Worm (Caenorhabditis elegans) whole organism, L1 larva: Measurements from ENCODE around the gene nas-4.

ENCODE experiments used
- C04F5.9 ChIP-seq: sonication (generic microtip); optimal IDR thresholded peaks from 2 replicates; lab custom pipeline; 2016; ENCODE audit warnings: missing genetic modification characterization, missing compliant biosample characterization
- C34B4.2 ChIP-seq: sonication (generic microtip); optimal IDR thresholded peaks from 2 replicates; lab custom pipeline; 2017; ENCODE audit warnings: mild to moderate bottlenecking, missing genetic modification characterization, missing compliant biosample characterization
- Y116A8C.19 ChIP-seq: sonication (generic microtip); optimal IDR thresholded peaks from 2 replicates; lab custom pipeline; 2016; ENCODE audit warnings: missing compliant biosample characterization, missing genetic modification characterization, borderline replicate concordance
- aha-1 ChIP-seq: fragments of 150-350 bp; optimal IDR thresholded peaks from 2 replicates; lab custom pipeline; 2014; ENCODE audit warnings: missing biosample characterization, missing genetic modification characterization
- alr-1 ChIP-seq: fragments of 200-800 bp; sonication (Bioruptor generic); optimal IDR thresholded peaks from 2 replicates; lab custom pipeline; 2018; ENCODE audit warnings: borderline replicate concordance, mild to moderate bottlenecking, missing genetic modification characterization, missing compliant biosample characterization
- aly-2 ChIP-seq: fragments of 150-350 bp; optimal IDR thresholded peaks from 2 replicates; lab custom pipeline; 2014; ENCODE audit warnings: missing biosample characterization, missing genetic modification characterization
- blmp-1 ChIP-seq: fragments of 150-350 bp; optimal IDR thresholded peaks from 2 replicates; lab custom pipeline; 2014; ENCODE audit warnings: missing biosample characterization, missing genetic modification characterization
- ceh-8 ChIP-seq: fragments of 200-800 bp; sonication (Bioruptor generic); optimal IDR thresholded peaks from 2 replicates; lab custom pipeline; 2018; ENCODE audit warnings: mild to moderate bottlenecking, missing genetic modification characterization, moderate library complexity, missing compliant biosample characterization
- dpl-1 ChIP-seq, 3 experiments: fragments of 150-350 bp in 2 of 3; sonication (generic microtip) in 1 of 3; optimal IDR thresholded peaks; 2 replicates each; lab custom pipeline; 2014 to 2017; ENCODE audit warnings: missing biosample characterization in 3 of 3, missing genetic modification characterization in 3 of 3, missing genetic modification reagents in 3 of 3
- dsc-1 ChIP-seq: sonication (generic microtip); optimal IDR thresholded peaks from 2 replicates; lab custom pipeline; 2016; ENCODE audit warnings: mild to moderate bottlenecking, missing genetic modification characterization, missing compliant biosample characterization
- efl-1 ChIP-seq, 4 experiments: fragments of 150-350 bp; optimal IDR thresholded peaks in 3 of 4; peaks in 1 of 4; 1 replicate in 1 of 4; 2 replicates in 3 of 4; lab custom pipeline; 2014; ENCODE audit warnings: missing biosample characterization in 2 of 4, missing genetic modification characterization in 2 of 4, missing genetic modification reagents in 2 of 4
- efl-3 ChIP-seq: fragments of 200-800 bp; sonication (Bioruptor generic); optimal IDR thresholded peaks from 2 replicates; lab custom pipeline; 2018; ENCODE audit warnings: mild to moderate bottlenecking, missing genetic modification characterization, missing compliant biosample characterization
- egl-13 ChIP-seq: sonication (generic microtip); optimal IDR thresholded peaks from 2 replicates; lab custom pipeline; 2016; ENCODE audit warnings: missing genotype, missing genetic modification reagents, missing genetic modification characterization, missing compliant biosample characterization
- elt-3 ChIP-seq, 6 experiments: fragments of 150-350 bp in 1 of 6; sonication (generic microtip); optimal IDR thresholded peaks; 2 replicates each; lab custom pipeline; 2017 to 2018; ENCODE audit warnings: missing biosample characterization in 6 of 6, missing genetic modification characterization in 6 of 6, inconsistent platforms in 1 of 6
- fkh-10 ChIP-seq: sonication (generic microtip); optimal IDR thresholded peaks from 2 replicates; lab custom pipeline; 2017; ENCODE audit warnings: missing biosample characterization, missing genetic modification reagents, missing genetic modification characterization
- fkh-4 ChIP-seq: sonication (generic microtip); optimal IDR thresholded peaks from 2 replicates; lab custom pipeline; 2016; ENCODE audit warnings: missing compliant biosample characterization, missing genetic modification characterization, borderline replicate concordance
- fkh-8 ChIP-seq: sonication (generic microtip); optimal IDR thresholded peaks from 2 replicates; lab custom pipeline; 2016; ENCODE audit warnings: mild to moderate bottlenecking, missing genetic modification characterization, missing compliant biosample characterization
- grh-1 ChIP-seq: fragments of 200-800 bp; sonication (Bioruptor generic); IDR thresholded peaks from 2 replicates; pipeline ENCODE4 v1.3.6; 2022; ENCODE audit warnings: missing genetic modification reagents, missing genetic modification characterization, missing compliant biosample characterization
- hlh-4 ChIP-seq: sonication (generic microtip); optimal IDR thresholded peaks from 2 replicates; lab custom pipeline; 2016; ENCODE audit warnings: mild to moderate bottlenecking, missing genetic modification characterization, missing compliant biosample characterization
- hpl-2 ChIP-seq: fragments of 150-350 bp; optimal IDR thresholded peaks from 2 replicates; lab custom pipeline; 2014; ENCODE audit warnings: missing biosample characterization, missing genetic modification reagents, missing genetic modification characterization
- irx-1 ChIP-seq: sonication (generic microtip); optimal IDR thresholded peaks from 2 replicates; lab custom pipeline; 2016; ENCODE audit warnings: missing genetic modification characterization, missing compliant biosample characterization
- isw-1 ChIP-seq: fragments of 200-800 bp; sonication (Bioruptor generic); IDR thresholded peaks from 2 replicates; pipeline ENCODE4 v1.3.6; 2022; ENCODE audit warnings: missing genetic modification characterization, missing compliant biosample characterization
- lin-13 ChIP-seq: fragments of 150-350 bp; optimal IDR thresholded peaks from 2 replicates; lab custom pipeline; 2014; ENCODE audit warnings: missing biosample characterization, missing genetic modification reagents, missing genetic modification characterization
- lin-14 ChIP-seq: fragments of 200-800 bp; sonication (Bioruptor generic); optimal IDR thresholded peaks from 2 replicates; lab custom pipeline; 2018; ENCODE audit warnings: mild to moderate bottlenecking, missing genetic modification characterization, moderate library complexity, missing compliant biosample characterization
- lin-15B ChIP-seq: fragments of 150-350 bp; sonication (generic microtip); optimal IDR thresholded peaks from 3 replicates; lab custom pipeline; 2014; ENCODE audit warnings: missing biosample characterization, missing genetic modification characterization
- lin-39 ChIP-seq: fragments of 150-350 bp; optimal IDR thresholded peaks from 2 replicates; lab custom pipeline; 2014; ENCODE audit warnings: missing biosample characterization, missing genetic modification reagents, missing genetic modification characterization
- lsy-2 ChIP-seq, 2 experiments: fragments of 150-350 bp; optimal IDR thresholded peaks; 2 replicates each; lab custom pipeline; 2014; ENCODE audit warnings: missing biosample characterization in 2 of 2, missing genetic modification characterization in 2 of 2
- mab-9 ChIP-seq: fragments of 200-800 bp; sonication (Bioruptor generic); IDR thresholded peaks from 2 replicates; pipeline ENCODE4 v1.3.6; 2022; ENCODE audit warnings: missing genetic modification reagents, missing genetic modification characterization, missing compliant biosample characterization
- nhr-11 ChIP-seq: fragments of 150-350 bp; optimal IDR thresholded peaks from 2 replicates; lab custom pipeline; 2014; ENCODE audit warnings: missing biosample characterization, missing genetic modification characterization
- nhr-12 ChIP-seq: sonication (generic microtip); optimal IDR thresholded peaks from 2 replicates; lab custom pipeline; 2017; ENCODE audit warnings: missing biosample characterization, missing genetic modification characterization
- nhr-19 ChIP-seq: fragments of 200-800 bp; sonication (Bioruptor generic); conservative IDR thresholded peaks from 2 replicates; pipeline ENCODE4 v1.3.6; 2022; ENCODE audit warnings: missing genetic modification characterization, missing compliant biosample characterization
- nhr-20 ChIP-seq: sonication (generic microtip); optimal IDR thresholded peaks from 2 replicates; lab custom pipeline; 2016; ENCODE audit warnings: mild to moderate bottlenecking, missing genetic modification characterization, missing compliant biosample characterization
- nhr-71 ChIP-seq: sonication (generic microtip); optimal IDR thresholded peaks from 2 replicates; lab custom pipeline; 2016; ENCODE audit warnings: mild to moderate bottlenecking, missing genetic modification characterization, moderate library complexity, missing compliant biosample characterization
- nhr-76 ChIP-seq: sonication (generic microtip); optimal IDR thresholded peaks from 2 replicates; lab custom pipeline; 2017; ENCODE audit warnings: missing biosample characterization, missing genetic modification characterization
- nhr-77 ChIP-seq: fragments of 150-350 bp; optimal IDR thresholded peaks from 2 replicates; lab custom pipeline; 2014; ENCODE audit warnings: missing biosample characterization, missing genetic modification characterization
- pag-3 ChIP-seq: sonication (generic microtip); optimal IDR thresholded peaks from 2 replicates; lab custom pipeline; 2017; ENCODE audit warnings: missing genetic modification characterization, mild to moderate bottlenecking, missing compliant biosample characterization, antibody characterized with exemption, borderline replicate concordance; ENCODE audit not compliant: insufficient read depth
- pax-3 ChIP-seq: fragments of 200-800 bp; sonication (Bioruptor generic); optimal IDR thresholded peaks from 2 replicates; lab custom pipeline; 2018; ENCODE audit warnings: mild to moderate bottlenecking, missing genetic modification characterization, moderate library complexity, missing compliant biosample characterization
- pqm-1 ChIP-seq: sonication (generic microtip); optimal IDR thresholded peaks from 3 replicates; lab custom pipeline; 2017; ENCODE audit warnings: missing biosample characterization, missing genetic modification characterization
- rnt-1 ChIP-seq: sonication (generic microtip); optimal IDR thresholded peaks from 2 replicates; lab custom pipeline; 2016; ENCODE audit warnings: mild to moderate bottlenecking, missing genetic modification characterization, moderate library complexity, missing compliant biosample characterization
- skn-1 ChIP-seq: fragments of 150-350 bp; optimal IDR thresholded peaks from 2 replicates; lab custom pipeline; 2014; ENCODE audit warnings: missing biosample characterization, missing genetic modification characterization
- snu-23 ChIP-seq: sonication (generic microtip); optimal IDR thresholded peaks from 2 replicates; lab custom pipeline; 2016; ENCODE audit warnings: missing genetic modification characterization, missing compliant biosample characterization
- sox-4 ChIP-seq: sonication (generic microtip); optimal IDR thresholded peaks from 2 replicates; lab custom pipeline; 2016; ENCODE audit warnings: missing genetic modification characterization, missing compliant biosample characterization
- tbx-2 ChIP-seq: sonication (generic microtip); optimal IDR thresholded peaks from 2 replicates; lab custom pipeline; 2016; ENCODE audit warnings: missing genetic modification characterization, missing compliant biosample characterization
- tlp-1 ChIP-seq: fragments of 150-350 bp; optimal IDR thresholded peaks from 2 replicates; lab custom pipeline; 2014; ENCODE audit warnings: missing biosample characterization, missing genetic modification characterization
- unc-130 ChIP-seq: fragments of 150-350 bp; optimal IDR thresholded peaks from 2 replicates; lab custom pipeline; 2017; ENCODE audit warnings: missing biosample characterization, missing genetic modification characterization, inconsistent platforms
- unc-86 ChIP-seq: sonication (generic microtip); optimal IDR thresholded peaks from 2 replicates; lab custom pipeline; 2016; ENCODE audit warnings: missing genetic modification characterization, missing compliant biosample characterization
- xbp-1 ChIP-seq: sonication (generic microtip); optimal IDR thresholded peaks from 2 replicates; lab custom pipeline; 2016; ENCODE audit warnings: missing genetic modification characterization, missing compliant biosample characterization
- zag-1 ChIP-seq: fragments of 150-350 bp; optimal IDR thresholded peaks from 2 replicates; lab custom pipeline; 2014; ENCODE audit warnings: missing biosample characterization, missing genetic modification characterization
- zip-4 ChIP-seq: fragments of 200-800 bp; sonication (Bioruptor generic); optimal IDR thresholded peaks from 2 replicates; lab custom pipeline; 2018; ENCODE audit warnings: mild to moderate bottlenecking, missing genetic modification characterization, moderate library complexity, missing compliant biosample characterization
- ztf-4 ChIP-seq: fragments of 150-350 bp; optimal IDR thresholded peaks from 2 replicates; lab custom pipeline; 2014; ENCODE audit warnings: missing biosample characterization, missing genetic modification characterization

nas-4 gene

ce11 chrIII:6399424-6399823 is 16.0 kb downstream of the nas-4 start:
- TF ChIP-seq zag-1 (tag; lab: Kevin White, UChicago): peak; percentile 29
- no peak for TF ChIP-seq egl-13 (tag; lab: Kevin White, UChicago)
- peak; percentile 42 for TF ChIP-seq lin-14 (GFP tag; lab: Kevin White, UChicago)
- TF ChIP-seq aha-1: no peak
- TF ChIP-seq fkh-10 (GFP tag; lab: Kevin White, UChicago): peak; percentile 35

DNA sequence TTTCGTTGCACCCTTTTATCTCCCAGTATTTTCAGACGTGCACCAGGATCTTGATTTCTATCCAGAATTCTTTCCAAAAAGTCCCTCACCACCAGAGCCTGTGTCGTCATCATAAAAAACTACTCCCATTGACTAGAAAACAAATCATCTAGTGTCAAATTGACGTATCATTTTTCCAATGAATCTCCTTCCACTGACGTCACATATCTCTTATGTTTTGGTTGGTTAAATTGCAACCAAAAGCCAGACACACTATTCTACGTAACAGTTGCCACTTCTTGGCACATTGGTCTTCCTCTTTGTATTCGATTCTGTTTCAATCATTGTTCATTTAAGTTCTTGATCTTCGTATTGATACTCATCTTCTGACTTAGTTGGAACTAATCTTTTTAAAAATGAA is 17.3 kb downstream of the nas-4 start:
- TF ChIP-seq lin-39 (tag; lab: Kevin White, UChicago) (peak; percentile 54), nhr-12 (tag; lab: Kevin White, UChicago) (no peak), fkh-10 (GFP tag; lab: Kevin White, UChicago) (no peak), pax-3 (no peak), ceh-8 (GFP tag; lab: Kevin White, UChicago) (no peak), dsc-1 (tag; lab: Kevin White, UChicago) (no peak), fkh-4 (tag; lab: Kevin White, UChicago) (no peak), pqm-1 (tag; lab: Kevin White, UChicago) (no peak), Y116A8C.19 (no peak), efl-3 (GFP tag; lab: Kevin White, UChicago) (no peak), hlh-4 (no peak), nhr-19 (peak; percentile 65), rnt-1 (tag; lab: Kevin White, UChicago) (peak; percentile 69), lsy-2 (tag; optimal IDR thresholded peaks at IDR 0.05; lab: Kevin White, UChicago) (peak; percentile 29 to 40), tbx-2 (tag; lab: Kevin White, UChicago) (peak; percentile 16), fkh-8 (tag; lab: Kevin White, UChicago) (no peak), elt-3 (tag; optimal IDR thresholded peaks at IDR 0.05; lab: Kevin White, UChicago) (no peak), alr-1 (tag; lab: Kevin White, UChicago) (no peak), nhr-11 (tag; lab: Kevin White, UChicago) (no peak), skn-1 (no peak), blmp-1 (tag; lab: Kevin White, UChicago) (no peak), C04F5.9 (tag; lab: Kevin White, UChicago) (no peak), C34B4.2 (tag; lab: Kevin White, UChicago) (no peak), tlp-1 (tag; lab: Kevin White, UChicago) (no peak), zag-1 (tag; lab: Kevin White, UChicago) (no peak), irx-1 (tag; lab: Kevin White, UChicago) (no peak), zip-4 (no peak), efl-1 (optimal IDR thresholded peaks at IDR 0.05; lab: Kevin White, UChicago) (peak in 1 of 2 experiments; percentile 15), efl-1 (GFP tag; optimal IDR thresholded peaks at IDR 0.05 in 1 of 2; lab: Kevin White, UChicago) (no peak), unc-86 (tag; lab: Kevin White, UChicago) (no peak), snu-23 (GFP tag; lab: Kevin White, UChicago) (peak; percentile 40), dpl-1 (GFP tag; optimal IDR thresholded peaks at IDR 0.05; lab: Kevin White, UChicago) (no peak), lin-13 (GFP tag; lab: Kevin White, UChicago) (no peak), nhr-20 (tag; lab: Kevin White, UChicago) (no peak), nhr-77 (tag; lab: Kevin White, UChicago) (no peak), nhr-76 (tag; lab: Kevin White, UChicago) (no peak), aly-2 (tag; lab: Kevin White, UChicago) (no peak), unc-130 (tag; lab: Kevin White, UChicago) (no peak), mab-9 (GFP tag; lab: Robert Waterston, UW) (no peak), nhr-71 (tag; lab: Kevin White, UChicago) (peak; percentile 89), lin-15B (tag; lab: Kevin White, UChicago) (no peak), isw-1 (GFP tag; lab: Robert Waterston, UW) (no peak), pag-3 (no peak), grh-1 (GFP tag; lab: Robert Waterston, UW) (no peak), ztf-4 (no peak), sox-4 (tag; lab: Kevin White, UChicago) (no peak), lin-14 (GFP tag; lab: Kevin White, UChicago) (peak; percentile 57), hpl-2 (GFP tag; lab: Kevin White, UChicago) (no peak), xbp-1 (tag; lab: Kevin White, UChicago) (peak; percentile 13), aha-1 (no peak)
